Worm (Caenorhabditis elegans) whole organism, mixed stage, embryonic: ENCODE data around the gene ssp-34.
"Not testable (repeated sequence)": the region's sequence is repeated elsewhere in the genome, so short reads cannot be mapped to it uniquely, and the experiment has no call there.

Experiments used
- M03D4.4 ChIP-seq: sonication (generic microtip); optimal IDR thresholded peaks from 2 replicates; lab custom pipeline; 2017; ENCODE audit warnings: mild to moderate bottlenecking, missing genetic modification characterization, missing compliant biosample characterization
- bed-3 ChIP-seq: fragments of 200-800 bp; sonication (Bioruptor generic); optimal IDR thresholded peaks from 3 replicates; lab custom pipeline; 2018; ENCODE audit warnings: mild to moderate bottlenecking, missing genetic modification characterization, moderate library complexity, missing compliant biosample characterization
- blmp-1 ChIP-seq: fragments of 150-350 bp; optimal IDR thresholded peaks from 2 replicates; lab custom pipeline; 2014; ENCODE audit warnings: missing biosample characterization, missing genetic modification characterization
- ceh-39 ChIP-seq: fragments of 150-350 bp; optimal IDR thresholded peaks from 2 replicates; lab custom pipeline; 2014; ENCODE audit warnings: missing biosample characterization, missing genetic modification characterization
- ceh-83 ChIP-seq: fragments of 200-800 bp; sonication (Bioruptor generic); optimal IDR thresholded peaks from 2 replicates; lab custom pipeline; 2018; ENCODE audit warnings: mild to moderate bottlenecking, missing genetic modification characterization, missing compliant biosample characterization
- ces-1 ChIP-seq: fragments of 150-350 bp; optimal IDR thresholded peaks from 2 replicates; lab custom pipeline; 2014; ENCODE audit warnings: missing biosample characterization, missing genetic modification reagents, missing genetic modification characterization
- drap-1 ChIP-seq: fragments of 200-800 bp; sonication (Bioruptor generic); optimal IDR thresholded peaks from 3 replicates; lab custom pipeline; 2018; ENCODE audit warnings: mild to moderate bottlenecking, missing genetic modification characterization, missing compliant biosample characterization
- elt-1 ChIP-seq: sonication (generic microtip); optimal IDR thresholded peaks from 2 replicates; lab custom pipeline; 2017; ENCODE audit warnings: missing genetic modification characterization, mild to moderate bottlenecking, missing compliant biosample characterization, antibody characterized with exemption, moderate library complexity, borderline replicate concordance; ENCODE audit not compliant: insufficient read depth
- elt-3 ChIP-seq: fragments of 150-350 bp; optimal IDR thresholded peaks from 2 replicates; lab custom pipeline; 2014; ENCODE audit warnings: missing biosample characterization, missing genetic modification characterization
- flh-1 ChIP-seq: fragments of 200-800 bp; sonication (Bioruptor generic); optimal IDR thresholded peaks from 2 replicates; lab custom pipeline; 2018; ENCODE audit warnings: mild to moderate bottlenecking, missing genetic modification characterization, moderate library complexity, missing compliant biosample characterization
- hlh-1 ChIP-seq: fragments of 150-350 bp; optimal IDR thresholded peaks from 2 replicates; lab custom pipeline; 2014; ENCODE audit warnings: missing biosample characterization, missing genetic modification reagents, missing genetic modification characterization
- lin-13 ChIP-seq: fragments of 150-350 bp; optimal IDR thresholded peaks from 2 replicates; lab custom pipeline; 2014; ENCODE audit warnings: missing biosample characterization, missing genetic modification characterization
- lsy-2 ChIP-seq: fragments of 150-350 bp; optimal IDR thresholded peaks from 2 replicates; lab custom pipeline; 2014; ENCODE audit warnings: missing biosample characterization, missing genetic modification characterization
- mep-1 ChIP-seq: fragments of 150-350 bp; optimal IDR thresholded peaks from 2 replicates; lab custom pipeline; 2017; ENCODE audit warnings: missing biosample characterization, missing genetic modification reagents, missing genetic modification characterization, inconsistent platforms
- mls-2 ChIP-seq: sonication (generic microtip); optimal IDR thresholded peaks from 2 replicates; lab custom pipeline; 2016; ENCODE audit warnings: mild to moderate bottlenecking, missing genetic modification characterization, moderate library complexity, missing compliant biosample characterization
- nhr-12 ChIP-seq: fragments of 150-350 bp; optimal IDR thresholded peaks from 2 replicates; lab custom pipeline; 2014; ENCODE audit warnings: missing biosample characterization, missing genetic modification characterization
- nhr-2 ChIP-seq: fragments of 150-350 bp; optimal IDR thresholded peaks from 2 replicates; lab custom pipeline; 2014; ENCODE audit warnings: missing biosample characterization, missing genetic modification characterization
- nhr-237 ChIP-seq: fragments of 150-350 bp; optimal IDR thresholded peaks from 2 replicates; lab custom pipeline; 2014; ENCODE audit warnings: missing biosample characterization, missing genetic modification characterization
- nhr-28 ChIP-seq: fragments of 150-350 bp; optimal IDR thresholded peaks from 2 replicates; lab custom pipeline; 2014; ENCODE audit warnings: missing biosample characterization, missing genetic modification characterization
- nhr-76 ChIP-seq: sonication (generic microtip); optimal IDR thresholded peaks from 2 replicates; lab custom pipeline; 2017; ENCODE audit warnings: missing biosample characterization, missing genetic modification characterization
- pha-4 ChIP-seq: fragments of 150-350 bp; optimal IDR thresholded peaks from 2 replicates; lab custom pipeline; 2018; ENCODE audit warnings: missing biosample characterization, missing genetic modification reagents, missing genetic modification characterization
- sem-2 ChIP-seq: fragments of 200-800 bp; sonication (Bioruptor generic); optimal IDR thresholded peaks from 2 replicates; lab custom pipeline; 2018; ENCODE audit warnings: mild to moderate bottlenecking, missing genetic modification characterization, missing compliant biosample characterization
- tbx-8 ChIP-seq: fragments of 200-800 bp; sonication (Bioruptor generic); optimal IDR thresholded peaks from 2 replicates; lab custom pipeline; 2018; ENCODE audit warnings: mild to moderate bottlenecking, missing genetic modification characterization, moderate library complexity, missing compliant biosample characterization
- unc-120 ChIP-seq: sonication (generic microtip); optimal IDR thresholded peaks from 2 replicates; lab custom pipeline; 2017; ENCODE audit warnings: missing genetic modification characterization, missing compliant biosample characterization; ENCODE audit not compliant: poor library complexity, severe bottlenecking
- unc-62 ChIP-seq: fragments of 150-350 bp; optimal IDR thresholded peaks from 2 replicates; lab custom pipeline; 2014; ENCODE audit warnings: missing biosample characterization, missing genetic modification reagents, missing genetic modification characterization
- zip-8 ChIP-seq: fragments of 150-350 bp; optimal IDR thresholded peaks from 2 replicates; lab custom pipeline; 2014; ENCODE audit warnings: missing biosample characterization, missing genetic modification characterization

Gene ssp-34

DNA sequence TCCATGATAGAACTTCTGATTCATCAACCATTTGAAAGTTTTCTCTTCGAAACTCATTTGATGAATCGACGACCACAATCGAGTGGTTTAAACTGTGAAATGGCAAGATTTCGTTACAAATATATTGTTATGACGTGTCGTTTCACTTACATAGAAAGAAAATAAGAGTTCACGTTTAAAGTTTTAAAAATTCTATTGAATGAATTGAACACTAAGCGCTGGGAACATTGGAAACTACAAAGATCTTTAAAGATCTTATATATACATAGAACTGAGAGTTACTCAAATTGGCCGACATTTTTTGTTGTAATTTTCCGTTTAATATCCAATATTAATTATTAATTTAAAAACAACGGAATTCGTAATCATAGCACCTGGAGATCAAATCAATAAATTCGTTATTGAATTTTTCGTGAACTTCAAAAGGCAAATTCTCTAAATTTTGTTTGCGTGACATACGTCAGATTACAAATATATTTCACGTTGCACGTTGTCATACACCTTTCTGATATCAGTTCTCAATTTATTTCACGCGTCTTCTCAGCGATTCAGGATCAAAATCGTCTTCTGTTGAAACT, 19.3 kb upstream of the ssp-34 start, which contains the start of the genes T25B9.4 and T25B9.6:
T25B9.4 (minus strand) TSS at position 101 of the 578 bp plus-strand sequence.
T25B9.6 (plus strand) TSS at position 528 of the 578 bp plus-strand sequence.
- TF ChIP-seq flh-1 (GFP tag; lab: Kevin White, UChicago) (no peak), hlh-1 (tag; lab: Kevin White, UChicago) (no peak), nhr-237 (tag; lab: Kevin White, UChicago) (no peak), pha-4 (tag; lab: Kevin White, UChicago) (no peak), bed-3 (no peak), tbx-8 (GFP tag; lab: Kevin White, UChicago) (no peak), lin-13 (tag; lab: Kevin White, UChicago) (no peak), sem-2 (GFP tag; lab: Kevin White, UChicago) (no peak)

- TF ChIP-seq elt-3 (no peak), zip-8 (tag; lab: Kevin White, UChicago) (no peak), nhr-237 (tag; lab: Kevin White, UChicago) (no peak), unc-62 (GFP tag; lab: Kevin White, UChicago) (no peak), elt-1 (tag; lab: Kevin White, UChicago) (no peak), ceh-83 (GFP tag; lab: Kevin White, UChicago) (no peak), unc-120 (tag; lab: Kevin White, UChicago) (no peak), lin-13 (tag; lab: Kevin White, UChicago) (no peak), blmp-1 (tag; lab: Kevin White, UChicago) (no peak), ces-1 (GFP tag; lab: Kevin White, UChicago) (no peak)
Observed at ce11 chrIV:10754685-10755084, 16.3 kb upstream of the ssp-34 start, which contains the start of gene T25B9.5. Gene T25B9.5 (minus strand): TSS chrIV:10754785.

ce11 chrIV:10751740-10752139, 13.3 kb upstream of the ssp-34 start, which contains the start of gene T25B9.2:
Gene T25B9.2 (minus strand): TSS chrIV:10751840.
- TF ChIP-seq elt-1 (tag; lab: Kevin White, UChicago); nhr-28; unc-120 (tag; lab: Kevin White, UChicago): not testable (repeated sequence)

- no peak for TF ChIP-seq M03D4.4
- TF ChIP-seq nhr-12 (tag; lab: Kevin White, UChicago) = no peak
- TF ChIP-seq ceh-39 (tag; lab: Kevin White, UChicago) = no peak
- TF ChIP-seq ces-1 (GFP tag; lab: Kevin White, UChicago) = no peak
- TF ChIP-seq unc-62 (GFP tag; lab: Kevin White, UChicago) = no peak
- TF ChIP-seq bed-3 = no peak
- TF ChIP-seq sem-2 (GFP tag; lab: Kevin White, UChicago) = no peak
- no peak for TF ChIP-seq flh-1 (GFP tag; lab: Kevin White, UChicago)
- TF ChIP-seq mls-2 (tag; lab: Kevin White, UChicago) = no peak
- TF ChIP-seq pha-4 (tag; lab: Kevin White, UChicago) = no peak
- no peak for TF ChIP-seq mep-1 (tag; lab: Kevin White, UChicago)
- no peak for TF ChIP-seq nhr-76 (tag; lab: Kevin White, UChicago)
- no peak for TF ChIP-seq nhr-237 (tag; lab: Kevin White, UChicago)
Observed at ce11 chrIV:10750041-10750440, 11.6 kb upstream of the ssp-34 start, which contains the start of gene T25B9.1. Gene T25B9.1 (minus strand): TSS chrIV:10750141.

DNA sequence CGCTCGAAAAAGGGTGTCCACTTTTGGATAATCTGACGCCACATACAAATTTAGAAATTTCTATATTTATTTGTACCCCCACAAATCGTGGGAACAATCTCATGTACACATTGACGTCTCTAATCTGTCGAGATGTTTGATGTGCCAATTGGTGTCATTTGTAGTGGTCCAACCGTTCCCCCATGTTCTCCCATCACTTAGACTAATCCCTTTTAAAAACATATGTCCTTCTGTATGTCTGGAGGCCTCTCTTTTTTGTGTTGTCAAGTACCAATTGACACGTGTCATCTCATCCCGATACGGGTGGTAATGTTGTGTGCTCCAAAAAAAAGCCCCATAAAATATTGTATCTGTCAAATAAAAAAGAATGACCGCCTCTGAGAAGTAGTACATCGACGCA, 6.9 kb upstream of the ssp-34 start:
- peak; percentile 94 for TF ChIP-seq nhr-2 (tag; lab: Kevin White, UChicago)
- TF ChIP-seq blmp-1 (tag; lab: Kevin White, UChicago) = no peak

DNA sequence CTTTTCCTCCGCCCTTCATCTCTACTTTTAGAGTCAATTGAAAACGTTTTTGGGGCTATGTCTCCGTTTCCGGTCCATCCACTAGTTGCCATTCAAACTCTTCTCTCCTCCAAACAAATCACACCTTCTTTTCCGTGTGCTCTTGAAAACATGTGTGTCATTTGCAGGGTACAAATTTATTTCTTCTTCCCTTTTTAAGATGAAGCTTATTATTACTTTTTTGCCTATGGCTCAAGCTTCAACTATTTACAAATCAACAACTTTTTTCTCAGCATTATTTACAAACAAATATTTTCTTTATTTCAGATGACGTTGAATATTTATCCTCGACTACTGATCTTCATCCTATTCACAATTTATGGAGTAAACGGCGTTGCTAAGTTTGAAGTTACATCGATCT, 6.1 kb upstream of the ssp-34 start, which contains the start of gene T25B9.3:
T25B9.3 (plus strand) TSS at position 301 of the 400 bp plus-strand sequence.
- no peak for TF ChIP-seq ceh-83 (GFP tag; lab: Kevin White, UChicago)
- TF ChIP-seq drap-1 = no peak
- TF ChIP-seq tbx-8 (GFP tag; lab: Kevin White, UChicago) = no peak
- no peak for TF ChIP-seq nhr-2 (tag; lab: Kevin White, UChicago)
- no peak for TF ChIP-seq M03D4.4
- TF ChIP-seq lsy-2 (tag; lab: Kevin White, UChicago) = no peak
- TF ChIP-seq sem-2 (GFP tag; lab: Kevin White, UChicago) = no peak
- TF ChIP-seq blmp-1 (tag; lab: Kevin White, UChicago) = no peak
- TF ChIP-seq nhr-237 (tag; lab: Kevin White, UChicago) = no peak
- no peak for TF ChIP-seq nhr-28
- TF ChIP-seq pha-4 (tag; lab: Kevin White, UChicago) = no peak
- no peak for TF ChIP-seq mep-1 (tag; lab: Kevin White, UChicago)
- TF ChIP-seq bed-3 = no peak
- TF ChIP-seq elt-1 (tag; lab: Kevin White, UChicago) = no peak
- no peak for TF ChIP-seq unc-62 (GFP tag; lab: Kevin White, UChicago)
- TF ChIP-seq ceh-39 (tag; lab: Kevin White, UChicago) = no peak
